Worm (Caenorhabditis elegans) whole organism, early embryonic: ENCODE measurements around the gene F53F4.16.

Experiments used
- B0310.2 ChIP-seq: sonication (generic microtip); optimal IDR thresholded peaks from 2 replicates; lab custom pipeline; 2016; ENCODE audit warnings: mild to moderate bottlenecking, missing genetic modification characterization, missing compliant biosample characterization
- F13C5.2 ChIP-seq: sonication (generic microtip); optimal IDR thresholded peaks from 2 replicates; lab custom pipeline; 2017; ENCODE audit warnings: mild to moderate bottlenecking, missing genetic modification characterization, inconsistent platforms, missing compliant biosample characterization
- aly-1 ChIP-seq: sonication (generic microtip); optimal IDR thresholded peaks from 2 replicates; lab custom pipeline; 2016; ENCODE audit warnings: missing genetic modification characterization, missing compliant biosample characterization
- ama-1 ChIP-seq: fragments of 150-350 bp; optimal IDR thresholded peaks from 2 replicates; lab custom pipeline; 2014
- ceh-13 ChIP-seq: fragments of 200-800 bp; sonication (Bioruptor generic); optimal IDR thresholded peaks from 2 replicates; lab custom pipeline; 2018; ENCODE audit warnings: mild to moderate bottlenecking, missing genetic modification characterization, missing compliant biosample characterization
- ceh-36 ChIP-seq: sonication (generic microtip); optimal IDR thresholded peaks from 2 replicates; lab custom pipeline; 2016; ENCODE audit warnings: missing genetic modification characterization, inconsistent platforms, missing compliant biosample characterization
- ets-7 ChIP-seq: sonication (generic microtip); optimal IDR thresholded peaks from 2 replicates; lab custom pipeline; 2016; ENCODE audit warnings: missing genotype, missing genetic modification characterization, missing compliant biosample characterization
- flt-1 ChIP-seq: fragments of 200-800 bp; sonication (Bioruptor generic); IDR thresholded peaks from 2 replicates; pipeline ENCODE4 v1.3.6; 2022; ENCODE audit warnings: missing genetic modification characterization, missing compliant biosample characterization
- hmbx-1 ChIP-seq: sonication (generic microtip); optimal IDR thresholded peaks from 2 replicates; lab custom pipeline; 2016; ENCODE audit warnings: mild to moderate bottlenecking, missing genetic modification characterization, missing compliant biosample characterization
- hmg-4 ChIP-seq: fragments of 200-800 bp; sonication (Bioruptor generic); optimal IDR thresholded peaks from 2 replicates; lab custom pipeline; 2018; ENCODE audit warnings: mild to moderate bottlenecking, missing genetic modification characterization, missing compliant biosample characterization
- hnd-1 ChIP-seq: sonication (generic microtip); optimal IDR thresholded peaks from 2 replicates; lab custom pipeline; 2016; ENCODE audit warnings: missing genetic modification characterization, missing compliant biosample characterization
- pes-1 ChIP-seq: fragments of 200-800 bp; sonication (Bioruptor generic); IDR thresholded peaks from 2 replicates; pipeline ENCODE4 v1.3.6; 2022; ENCODE audit warnings: missing genetic modification reagents, missing genetic modification characterization, missing compliant biosample characterization
- scrt-1 ChIP-seq: fragments of 200-800 bp; sonication (Bioruptor generic); IDR thresholded peaks from 2 replicates; pipeline ENCODE4 v1.3.6; 2022; ENCODE audit warnings: missing genetic modification characterization, missing compliant biosample characterization
- sea-1 ChIP-seq: fragments of 200-800 bp; sonication (Bioruptor generic); conservative IDR thresholded peaks from 2 replicates; pipeline ENCODE4 v1.3.6; 2022; ENCODE audit warnings: missing genetic modification characterization, missing compliant biosample characterization
- tbx-11 ChIP-seq: fragments of 200-800 bp; sonication (Bioruptor generic); IDR thresholded peaks from 2 replicates; pipeline ENCODE4 v1.3.6; 2022; ENCODE audit warnings: missing genetic modification characterization, missing compliant biosample characterization
- tbx-37 ChIP-seq: fragments of 200-800 bp; sonication (Bioruptor generic); conservative IDR thresholded peaks from 2 replicates; pipeline ENCODE4 v1.3.6; 2022; ENCODE audit warnings: missing genetic modification reagents, missing genetic modification characterization, missing compliant biosample characterization
- tra-4 ChIP-seq: sonication (generic microtip); optimal IDR thresholded peaks from 2 replicates; lab custom pipeline; 2017; ENCODE audit warnings: missing genetic modification characterization, missing compliant biosample characterization

Gene F53F4.16

DNA sequence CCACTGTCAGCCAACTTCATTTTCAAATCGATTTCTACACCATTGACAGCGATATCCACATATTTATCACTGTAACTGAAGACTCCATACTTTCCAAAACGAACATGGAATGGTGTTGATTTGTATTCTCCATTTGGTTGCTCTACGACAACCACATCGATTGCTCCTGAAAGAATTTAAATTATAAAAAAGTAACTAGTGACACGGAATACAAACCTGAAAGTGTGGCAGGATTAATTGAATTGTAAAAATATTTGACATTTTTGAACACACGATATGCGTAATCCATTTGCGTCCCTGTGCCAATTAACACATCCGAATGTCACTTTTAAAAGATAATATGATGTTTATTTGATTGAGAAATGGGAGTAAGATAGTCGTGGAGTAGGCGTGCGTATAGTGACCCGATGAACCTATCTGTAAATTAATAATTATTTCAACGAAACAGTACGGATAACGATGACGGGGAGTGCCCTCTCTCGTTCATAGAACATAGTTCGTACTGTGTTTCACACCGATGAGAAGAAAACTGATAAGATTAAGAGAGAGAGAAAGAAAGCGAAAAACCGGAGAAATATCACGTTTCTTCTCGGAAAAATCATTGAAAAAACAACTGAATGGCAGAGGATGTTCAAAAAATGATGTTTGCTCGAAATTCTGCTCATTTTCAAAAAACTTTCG, 32.2 kb upstream of the F53F4.16 start, which contains the start of gene lpin-1:
Gene lpin-1, minus strand, starts transcription at position 417 of the 681 bp plus-strand sequence.
- TF ChIP-seq hmbx-1, result no peak
- TF ChIP-seq hnd-1 (tag; lab: Kevin White, UChicago), result no peak
- no peak for TF ChIP-seq aly-1 (tag; lab: Kevin White, UChicago)

DNA sequence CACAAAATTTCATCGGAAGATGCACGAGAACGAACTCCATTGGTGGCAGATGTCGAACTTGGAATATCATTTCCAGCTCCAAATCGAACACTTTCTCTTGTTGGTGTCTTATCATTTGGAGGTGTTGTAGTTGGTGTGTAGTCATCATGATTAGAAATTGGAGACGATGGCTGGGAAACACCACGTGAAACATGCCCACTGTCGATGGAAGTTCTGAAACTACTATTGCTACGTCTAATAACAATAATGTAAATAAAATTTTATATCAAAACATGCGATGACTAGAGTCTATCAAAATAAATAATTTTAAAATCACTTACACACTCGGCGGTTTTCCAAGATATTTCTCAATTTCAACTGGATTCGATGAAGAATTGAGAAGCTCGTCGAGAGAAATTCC, 30.7 kb upstream of the F53F4.16 start:
- TF ChIP-seq B0310.2 (tag; lab: Kevin White, UChicago) (no peak), F13C5.2 (tag; lab: Kevin White, UChicago) (no peak), scrt-1 (GFP tag; lab: Robert Waterston, UW) (no peak), tra-4 (tag; lab: Kevin White, UChicago) (no peak), tbx-11 (GFP tag; lab: Robert Waterston, UW) (no peak), ama-1 (lab: Kevin White, UChicago) (no peak), ceh-36 (tag; lab: Kevin White, UChicago) (no peak), aly-1 (tag; lab: Kevin White, UChicago) (no peak), hnd-1 (tag; lab: Kevin White, UChicago) (no peak), tbx-37 (no peak)

- TF ChIP-seq aly-1 (tag; lab: Kevin White, UChicago), result no peak
- TF ChIP-seq flt-1 (GFP tag; lab: Robert Waterston, UW), result no peak
- TF ChIP-seq sea-1 (GFP tag; lab: Robert Waterston, UW), result no peak
- no peak for TF ChIP-seq tbx-37
- TF ChIP-seq hmbx-1, result no peak
- no peak for TF ChIP-seq hmg-4 (GFP tag; lab: Kevin White, UChicago)
- no peak for TF ChIP-seq pes-1
- TF ChIP-seq ama-1 (lab: Kevin White, UChicago), result no peak
- no peak for TF ChIP-seq ceh-36 (tag; lab: Kevin White, UChicago)
- TF ChIP-seq ets-7 (tag; lab: Kevin White, UChicago), result no peak
- no peak for TF ChIP-seq tra-4 (tag; lab: Kevin White, UChicago)
- no peak for TF ChIP-seq scrt-1 (GFP tag; lab: Robert Waterston, UW)
- no peak for TF ChIP-seq hnd-1 (tag; lab: Kevin White, UChicago)
- no peak for TF ChIP-seq tbx-11 (GFP tag; lab: Robert Waterston, UW)
- no peak for TF ChIP-seq B0310.2 (tag; lab: Kevin White, UChicago)
These were observed 29.2 kb upstream of the F53F4.16 start for ce11 chrV:13650800-13651199.

- TF ChIP-seq F13C5.2 (tag; lab: Kevin White, UChicago) (no peak), aly-1 (tag; lab: Kevin White, UChicago) (no peak), hmg-4 (GFP tag; lab: Kevin White, UChicago) (peak; percentile 2), hmbx-1 (no peak), ets-7 (tag; lab: Kevin White, UChicago) (no peak), scrt-1 (GFP tag; lab: Robert Waterston, UW) (no peak)
These were observed 28.2 kb upstream of the F53F4.16 start, which contains the start of gene H37A05.4 for ce11 chrV:13649730-13650349. Gene H37A05.4 (minus strand): TSS chrV:13649780.

DNA sequence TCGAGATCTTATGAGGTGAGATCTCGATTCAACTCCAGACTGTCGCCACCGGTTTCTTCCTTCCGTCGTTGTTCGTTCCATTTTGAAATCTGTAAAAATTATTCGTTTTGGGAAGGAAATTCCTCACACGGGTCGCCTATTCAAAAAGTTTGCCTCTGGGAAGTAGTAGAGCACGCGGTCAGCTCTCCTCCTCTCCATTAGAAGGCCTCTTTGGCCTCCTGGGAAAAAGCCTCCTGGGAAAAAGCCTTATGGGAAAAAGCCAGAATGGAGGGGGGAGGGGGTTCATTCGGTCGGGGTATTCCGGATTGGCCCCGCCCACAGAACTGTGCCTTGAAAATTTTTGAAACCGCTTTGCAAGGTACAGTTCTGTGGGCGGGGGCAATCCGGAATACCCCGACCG, 26.0 kb upstream of the F53F4.16 start:
- TF ChIP-seq pes-1, result peak; percentile 44; the same call in 1 of the 2 replicates
- no peak for TF ChIP-seq sea-1 (GFP tag; lab: Robert Waterston, UW)

- TF ChIP-seq ceh-13 (GFP tag; lab: Kevin White, UChicago) (no peak), ceh-36 (tag; lab: Kevin White, UChicago) (no peak), ama-1 (lab: Kevin White, UChicago) (no peak), aly-1 (tag; lab: Kevin White, UChicago) (peak; percentile 14), pes-1 (no peak), scrt-1 (GFP tag; lab: Robert Waterston, UW) (no peak)
These were observed 25.6 kb upstream of the F53F4.16 start for ce11 chrV:13647185-13647584.

- no peak for TF ChIP-seq aly-1 (tag; lab: Kevin White, UChicago)
- no peak for TF ChIP-seq hnd-1 (tag; lab: Kevin White, UChicago)
- no peak for TF ChIP-seq tra-4 (tag; lab: Kevin White, UChicago)
- TF ChIP-seq flt-1 (GFP tag; lab: Robert Waterston, UW), result peak; percentile 50; the same call in 1 of the 2 replicates
- no peak for TF ChIP-seq B0310.2 (tag; lab: Kevin White, UChicago)
- TF ChIP-seq ceh-13 (GFP tag; lab: Kevin White, UChicago), result no peak
- TF ChIP-seq pes-1, result peak; percentile 75
- TF ChIP-seq ets-7 (tag; lab: Kevin White, UChicago), result no peak
- no peak for TF ChIP-seq hmg-4 (GFP tag; lab: Kevin White, UChicago)
- TF ChIP-seq F13C5.2 (tag; lab: Kevin White, UChicago), result no peak
- TF ChIP-seq hmbx-1, result no peak
- TF ChIP-seq ceh-36 (tag; lab: Kevin White, UChicago), result no peak
- TF ChIP-seq sea-1 (GFP tag; lab: Robert Waterston, UW), result peak; percentile 78
- no peak for TF ChIP-seq tbx-37
- TF ChIP-seq tbx-11 (GFP tag; lab: Robert Waterston, UW), result peak; percentile 42; the same call in 1 of the 2 replicates
- TF ChIP-seq scrt-1 (GFP tag; lab: Robert Waterston, UW), result 0 out of 2 replicates have a peak, but pooled peaks have one; percentile 62
- no peak for TF ChIP-seq ama-1 (lab: Kevin White, UChicago)
These were observed 24.4 kb upstream of the F53F4.16 start for ce11 chrV:13645848-13646578.
